Fruit fly (Drosophila melanogaster) whole organism, prepupa: ENCODE results near the gene CG42693.

Source experiments
- Blimp-1 ChIP-seq: fragments of 200-800 bp; sonication (Bioruptor generic); optimal IDR thresholded peaks from 3 replicates; lab custom pipeline; 2017; ENCODE audit warnings: missing biosample characterization, missing genetic modification characterization, mild to moderate bottlenecking, moderate library complexity, missing genetic modification reagents
- CG10631 ChIP-seq: fragments of 200-800 bp; sonication (Bioruptor generic); optimal IDR thresholded peaks from 2 replicates; lab custom pipeline; 2016; ENCODE audit warnings: missing biosample characterization, missing genetic modification characterization
- CG10669 ChIP-seq: fragments of 200-800 bp; sonication (Bioruptor generic); optimal IDR thresholded peaks from 3 replicates; lab custom pipeline; 2018; ENCODE audit warnings: missing biosample characterization, mild to moderate bottlenecking, missing genetic modification characterization, moderate library complexity
- CG11294 ChIP-seq: fragments of 200-800 bp; sonication (Bioruptor generic); IDR thresholded peaks from 2 replicates; pipeline ENCODE4 v1.3.6; 2022; ENCODE audit warnings: missing biosample characterization, missing genetic modification characterization
- CG11902 ChIP-seq: fragments of 200-800 bp; sonication (Bioruptor generic); optimal IDR thresholded peaks from 3 replicates; lab custom pipeline; 2016; ENCODE audit warnings: missing biosample characterization, missing genetic modification characterization
- CG15336 ChIP-seq: fragments of 200-800 bp; sonication (Bioruptor generic); IDR thresholded peaks from 2 replicates; pipeline ENCODE4 v1.3.6; 2022; ENCODE audit warnings: missing biosample characterization, missing genetic modification characterization
- CG16779 ChIP-seq: fragments of 200-800 bp; sonication (Bioruptor generic); optimal IDR thresholded peaks from 3 replicates; lab custom pipeline; 2017; ENCODE audit warnings: missing biosample characterization, mild to moderate bottlenecking, missing genetic modification characterization
- CG3032 ChIP-seq: fragments of 200-800 bp; optimal IDR thresholded peaks from 2 replicates; lab custom pipeline; 2019; ENCODE audit warnings: missing biosample characterization, mild to moderate bottlenecking, missing genetic modification characterization, moderate library complexity
- CG31627 ChIP-seq: fragments of 200-800 bp; sonication (Bioruptor generic); optimal IDR thresholded peaks from 3 replicates; lab custom pipeline; 2016; ENCODE audit warnings: missing biosample characterization, missing genetic modification characterization
- CG32006 ChIP-seq: fragments of 200-800 bp; sonication (Bioruptor generic); optimal IDR thresholded peaks from 3 replicates; lab custom pipeline; 2017; ENCODE audit warnings: missing biosample characterization, mild to moderate bottlenecking, missing genetic modification characterization
- CG3919 ChIP-seq: fragments of 200-800 bp; sonication (Bioruptor generic); optimal IDR thresholded peaks from 3 replicates; lab custom pipeline; 2016; ENCODE audit warnings: missing biosample characterization, missing genetic modification characterization
- CG4318 ChIP-seq: fragments of 200-800 bp; sonication (Bioruptor generic); optimal IDR thresholded peaks from 3 replicates; lab custom pipeline; 2017; ENCODE audit warnings: missing biosample characterization, mild to moderate bottlenecking, missing genetic modification characterization
- CG6163 ChIP-seq: fragments of 200-800 bp; sonication (Bioruptor generic); IDR thresholded peaks from 3 replicates; pipeline ENCODE4 v1.3.6; 2022; ENCODE audit warnings: missing biosample characterization, missing genetic modification characterization
- CG6276 ChIP-seq: fragments of 200-800 bp; sonication (Bioruptor generic); optimal IDR thresholded peaks from 2 replicates; lab custom pipeline; 2017; ENCODE audit warnings: missing biosample characterization, mild to moderate bottlenecking, missing genetic modification characterization
- CG6792 ChIP-seq: fragments of 200-800 bp; sonication (Bioruptor generic); optimal IDR thresholded peaks from 3 replicates; lab custom pipeline; 2016; ENCODE audit warnings: missing biosample characterization, missing genetic modification characterization
- CG6808 ChIP-seq: fragments of 200-800 bp; sonication (Bioruptor generic); optimal IDR thresholded peaks from 3 replicates; lab custom pipeline; 2017; ENCODE audit warnings: missing biosample characterization, missing genetic modification characterization, mild to moderate bottlenecking, moderate library complexity, missing genetic modification reagents
- CG8119 ChIP-seq: fragments of 200-800 bp; sonication (Bioruptor generic); IDR thresholded peaks from 3 replicates; pipeline ENCODE4 v1.3.6; 2022; ENCODE audit warnings: missing biosample characterization, missing genetic modification characterization
- CG8632 ChIP-seq: fragments of 200-800 bp; sonication (Bioruptor generic); optimal IDR thresholded peaks from 3 replicates; lab custom pipeline; 2016; ENCODE audit warnings: missing biosample characterization, missing genetic modification characterization
- Eip75B ChIP-seq: fragments of 200-800 bp; sonication (Bioruptor generic); optimal IDR thresholded peaks from 3 replicates; lab custom pipeline; 2016; ENCODE audit warnings: missing biosample characterization, missing genetic modification characterization
- Eip78C ChIP-seq: fragments of 200-800 bp; sonication (Bioruptor generic); peaks from one replicate; lab custom pipeline; 2016; ENCODE audit warnings: missing biosample characterization, missing genetic modification characterization
- Ets21C ChIP-seq: fragments of 200-800 bp; sonication (Bioruptor generic); optimal IDR thresholded peaks from 3 replicates; lab custom pipeline; 2016; ENCODE audit warnings: missing biosample characterization, missing genetic modification characterization
- Gug ChIP-seq: fragments of 200-800 bp; sonication (Bioruptor generic); IDR thresholded peaks from 2 replicates; pipeline ENCODE4 v1.3.6; 2022; ENCODE audit warnings: missing biosample characterization, missing genetic modification characterization
- Hr39 ChIP-seq: fragments of 200-800 bp; sonication (Bioruptor generic); optimal IDR thresholded peaks from 2 replicates; lab custom pipeline; 2016; ENCODE audit warnings: missing biosample characterization, missing genetic modification characterization
- Hr4 ChIP-seq: fragments of 200-800 bp; sonication (Bioruptor generic); optimal IDR thresholded peaks from 3 replicates; lab custom pipeline; 2016; ENCODE audit warnings: missing biosample characterization, missing genetic modification characterization
- Lpt ChIP-seq: fragments of 200-800 bp; sonication (Bioruptor generic); optimal IDR thresholded peaks from 3 replicates; lab custom pipeline; 2016; ENCODE audit warnings: missing biosample characterization, missing genetic modification characterization
- Met ChIP-seq: fragments of 200-800 bp; sonication (Bioruptor generic); optimal IDR thresholded peaks from 3 replicates; lab custom pipeline; 2016; ENCODE audit warnings: missing biosample characterization, missing genetic modification characterization
- OdsH ChIP-seq: fragments of 200-800 bp; sonication (Bioruptor generic); optimal IDR thresholded peaks from 3 replicates; lab custom pipeline; 2016; ENCODE audit warnings: missing biosample characterization, missing genetic modification characterization
- Smox ChIP-seq: fragments of 200-800 bp; sonication (Bioruptor generic); optimal IDR thresholded peaks from 3 replicates; lab custom pipeline; 2016; ENCODE audit warnings: missing biosample characterization, missing genetic modification characterization
- Sox14 ChIP-seq: fragments of 200-800 bp; sonication (Bioruptor generic); optimal IDR thresholded peaks from 3 replicates; lab custom pipeline; 2016; ENCODE audit warnings: missing biosample characterization, missing genetic modification characterization
- achi ChIP-seq: fragments of 200-800 bp; sonication (Bioruptor generic); optimal IDR thresholded peaks from 3 replicates; lab custom pipeline; 2016; ENCODE audit warnings: missing biosample characterization, missing genetic modification characterization
- acj6 ChIP-seq: fragments of 200-800 bp; sonication (Bioruptor generic); optimal IDR thresholded peaks from 3 replicates; lab custom pipeline; 2016; ENCODE audit warnings: missing biosample characterization, missing genetic modification characterization
- cyc ChIP-seq: fragments of 200-800 bp; sonication (Bioruptor generic); optimal IDR thresholded peaks from 3 replicates; lab custom pipeline; 2016; ENCODE audit warnings: missing biosample characterization, missing genetic modification characterization
- dac ChIP-seq: fragments of 200-800 bp; sonication (Bioruptor generic); optimal IDR thresholded peaks from 2 replicates; lab custom pipeline; 2017; ENCODE audit warnings: missing biosample characterization, mild to moderate bottlenecking, missing genetic modification characterization
- eg ChIP-seq: fragments of 200-800 bp; sonication (Bioruptor generic); IDR thresholded peaks from 3 replicates; pipeline ENCODE4 v1.3.6; 2022; ENCODE audit warnings: missing biosample characterization, missing genetic modification characterization
- esn ChIP-seq: fragments of 200-800 bp; sonication (Bioruptor generic); optimal IDR thresholded peaks from 2 replicates; lab custom pipeline; 2016; ENCODE audit warnings: missing biosample characterization, mild to moderate bottlenecking, missing genetic modification characterization, moderate library complexity
- fd59A ChIP-seq: fragments of 200-800 bp; sonication (Bioruptor generic); optimal IDR thresholded peaks from 2 replicates; lab custom pipeline; 2017; ENCODE audit warnings: missing biosample characterization, mild to moderate bottlenecking, missing genetic modification characterization, missing genetic modification reagents
- fd85E ChIP-seq: fragments of 200-800 bp; sonication (Bioruptor generic); optimal IDR thresholded peaks from 3 replicates; lab custom pipeline; 2016; ENCODE audit warnings: missing biosample characterization, missing genetic modification characterization
- fkh ChIP-seq: fragments of 200-800 bp; sonication (Bioruptor generic); optimal IDR thresholded peaks from 3 replicates; lab custom pipeline; 2017; ENCODE audit warnings: missing biosample characterization, mild to moderate bottlenecking, missing genetic modification characterization, moderate library complexity
- pdm3 ChIP-seq: fragments of 200-800 bp; sonication (Bioruptor generic); optimal IDR thresholded peaks from 3 replicates; lab custom pipeline; 2016; ENCODE audit warnings: missing biosample characterization, missing genetic modification characterization
- salr ChIP-seq, 2 experiments: fragments of 200-800 bp; sonication (Bioruptor generic); optimal IDR thresholded peaks; 3 replicates each; lab custom pipeline; 2016 to 2018; ENCODE audit warnings: missing biosample characterization in 2 of 2, missing genetic modification characterization in 2 of 2, mild to moderate bottlenecking in 1 of 2
- ss ChIP-seq, 2 experiments: fragments of 200-800 bp; sonication (Bioruptor generic); optimal IDR thresholded peaks; 2 replicates in 1 of 2; 3 replicates in 1 of 2; lab custom pipeline; 2017 to 2018; ENCODE audit warnings: mild to moderate bottlenecking in 2 of 2, missing biosample characterization in 2 of 2, missing genetic modification characterization in 2 of 2, moderate library complexity in 1 of 2

Gene CG42693

dm6 chr3R:31723206-31723933, 15.2 kb upstream of the CG42693 start:
- no peak for TF ChIP-seq CG10669
- peak; percentile 66 for TF ChIP-seq CG6276
- TF ChIP-seq fd59A, result peak; percentile 22
- peak in 1 of 2 experiments; percentile 72 for TF ChIP-seq salr (GFP tag; optimal IDR thresholded peaks at IDR 0.05; lab: Kevin White, UChicago)
- 0 out of 3 replicates have a peak, but pooled peaks have one; percentile 23 for TF ChIP-seq CG6163 (GFP tag; lab: Robert Waterston, UW)
- no peak for TF ChIP-seq esn
- peak; percentile 67 for TF ChIP-seq CG15336 (GFP tag; lab: Robert Waterston, UW)
- TF ChIP-seq Met, result no peak
- no peak for TF ChIP-seq Blimp-1 (GFP tag; lab: Kevin White, UChicago)
- TF ChIP-seq Eip75B, result peak; percentile 36
- TF ChIP-seq ss (GFP tag; optimal IDR thresholded peaks at IDR 0.05; lab: Kevin White, UChicago), result peak in 1 of 2 experiments; percentile 75
- TF ChIP-seq Hr39 (GFP tag; lab: Kevin White, UChicago), result no peak
- TF ChIP-seq Gug, result peak; percentile 43; the same call in 1 of the 2 replicates
- TF ChIP-seq eg, result no peak; the same call in 1 of the 3 replicates
- peak; percentile 85 for TF ChIP-seq Eip78C
- peak; percentile 61 for TF ChIP-seq Hr4
- TF ChIP-seq CG16779 (tag; lab: Kevin White, UChicago), result peak; percentile 20
- no peak for TF ChIP-seq fd85E (GFP tag; lab: Kevin White, UChicago)
- TF ChIP-seq dac, result peak; percentile 33
- no peak for TF ChIP-seq cyc (GFP tag; lab: Kevin White, UChicago)
- TF ChIP-seq fkh (GFP tag; lab: Kevin White, UChicago), result peak; percentile 21
- peak; percentile 29 for TF ChIP-seq CG6808 (GFP tag; lab: Kevin White, UChicago)
- peak; percentile 48 for TF ChIP-seq pdm3 (GFP tag; lab: Kevin White, UChicago)
- peak; percentile 9 for TF ChIP-seq CG3032 (tag; lab: Kevin White, UChicago)
- TF ChIP-seq Sox14 (GFP tag; lab: Kevin White, UChicago), result peak; percentile 63
- peak; percentile 34 for TF ChIP-seq acj6 (GFP tag; lab: Kevin White, UChicago)
- no peak for TF ChIP-seq CG8632 (GFP tag; lab: Kevin White, UChicago)
- TF ChIP-seq CG8119 (GFP tag; lab: Robert Waterston, UW), result peak; percentile 65; the same call in 1 of the 3 replicates
- TF ChIP-seq CG32006, result peak; percentile 77
- peak; percentile 40; the same call in 1 of the 2 replicates for TF ChIP-seq CG11294 (GFP tag; lab: Robert Waterston, UW)
- TF ChIP-seq Ets21C (GFP tag; lab: Kevin White, UChicago), result no peak
- TF ChIP-seq CG3919 (GFP tag; lab: Kevin White, UChicago), result peak; percentile 51
- peak; percentile 67 for TF ChIP-seq CG10631
- TF ChIP-seq OdsH (GFP tag; lab: Kevin White, UChicago), result peak; percentile 40
- peak; percentile 51 for TF ChIP-seq CG4318 (GFP tag; lab: Kevin White, UChicago)
- TF ChIP-seq achi (GFP tag; lab: Kevin White, UChicago), result peak; percentile 38

- no peak for TF ChIP-seq fd59A
- 0 out of 3 replicates have a peak, but pooled peaks have one; percentile 23 for TF ChIP-seq CG6163 (GFP tag; lab: Robert Waterston, UW)
- TF ChIP-seq CG15336 (GFP tag; lab: Robert Waterston, UW), result peak; percentile 23; the same call in 1 of the 2 replicates
- no peak for TF ChIP-seq CG6276
- peak; percentile 95 for TF ChIP-seq fkh (GFP tag; lab: Kevin White, UChicago)
Measured at dm6 chr3R:31721958-31722357, 13.8 kb upstream of the CG42693 start.

- TF ChIP-seq CG31627 (no peak), dac (no peak), CG8119 (GFP tag; lab: Robert Waterston, UW) (no peak), Lpt (GFP tag; lab: Kevin White, UChicago) (no peak), achi (GFP tag; lab: Kevin White, UChicago) (no peak), esn (no peak), CG6792 (no peak), CG8632 (GFP tag; lab: Kevin White, UChicago) (no peak), CG32006 (peak; percentile 51), cyc (GFP tag; lab: Kevin White, UChicago) (no peak), Ets21C (GFP tag; lab: Kevin White, UChicago) (no peak), acj6 (GFP tag; lab: Kevin White, UChicago) (no peak), CG3032 (tag; lab: Kevin White, UChicago) (no peak), Smox (GFP tag; lab: Kevin White, UChicago) (no peak), salr (GFP tag; optimal IDR thresholded peaks at IDR 0.05; lab: Kevin White, UChicago) (peak in 1 of 2 experiments; percentile 2), Met (no peak), CG11902 (GFP tag; lab: Kevin White, UChicago) (no peak)
Measured at dm6 chr3R:31721466-31721865, 13.3 kb upstream of the CG42693 start.
